Worm (Caenorhabditis elegans) whole organism, late embryonic: Measurements from ENCODE around the gene ugt-64.

Experiments
- ama-1 ChIP-seq: fragments of 150-350 bp; optimal IDR thresholded peaks from 2 replicates; lab custom pipeline; 2014
- ceh-2 ChIP-seq: sonication (generic microtip); optimal IDR thresholded peaks from 2 replicates; lab custom pipeline; 2016; ENCODE audit warnings: missing genotype, missing genetic modification characterization, missing compliant biosample characterization
- dve-1 ChIP-seq: sonication (generic microtip); optimal IDR thresholded peaks from 2 replicates; lab custom pipeline; 2017; ENCODE audit warnings: antibody characterized with exemption, mild to moderate bottlenecking, missing genetic modification characterization, missing compliant biosample characterization
- fkh-10 ChIP-seq: fragments of 150-350 bp; optimal IDR thresholded peaks from 2 replicates; lab custom pipeline; 2014; ENCODE audit warnings: missing biosample characterization, missing genetic modification reagents, missing genetic modification characterization
- nfya-1 ChIP-seq: sonication (generic microtip); optimal IDR thresholded peaks from 2 replicates; lab custom pipeline; 2017; ENCODE audit warnings: missing genetic modification characterization, mild to moderate bottlenecking, missing compliant biosample characterization, antibody characterized with exemption, moderate library complexity
- unc-55 ChIP-seq: sonication (generic microtip); optimal IDR thresholded peaks from 2 replicates; lab custom pipeline; 2017; ENCODE audit warnings: missing biosample characterization, missing genetic modification reagents, missing genetic modification characterization

DNA sequence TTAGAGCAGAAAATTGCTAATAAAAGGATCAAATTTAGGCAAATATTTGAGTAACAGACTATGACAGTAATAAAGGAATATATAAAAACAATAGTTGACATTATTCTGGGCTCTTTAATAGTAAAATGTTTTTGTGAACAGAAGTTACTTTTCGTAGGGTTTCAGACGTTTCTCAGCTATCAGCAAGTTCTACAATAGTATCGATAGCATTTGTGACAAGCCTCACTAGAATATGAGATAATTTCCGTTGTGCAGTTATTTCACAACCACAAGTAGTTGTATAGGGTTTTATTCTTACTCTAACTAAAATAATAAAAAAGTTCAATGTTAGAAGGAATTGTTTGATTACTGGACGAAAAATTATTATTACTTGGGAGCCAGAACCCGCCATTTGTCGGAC, 40.4 kb upstream of the ugt-64 start, which contains the start of gene srbc-68:
- TF ChIP-seq ceh-2 (no peak), nfya-1 (no peak), fkh-10 (GFP tag; lab: Kevin White, UChicago) (no peak), ama-1 (lab: Kevin White, UChicago) (no peak), dve-1 (tag; lab: Kevin White, UChicago) (no peak), unc-55 (GFP tag; lab: Kevin White, UChicago) (no peak)
